Worm (Caenorhabditis elegans) whole organism, L4/young adult: ENCODE measurements around the gene T01G5.7.

Experiments used
- W03F9.2 ChIP-seq: fragments of 150-350 bp; optimal IDR thresholded peaks from 2 replicates; lab custom pipeline; 2014; ENCODE audit warnings: missing biosample characterization, missing genetic modification characterization
- dao-5 ChIP-seq: sonication (generic microtip); optimal IDR thresholded peaks from 2 replicates; lab custom pipeline; 2016; ENCODE audit warnings: missing genotype, missing genetic modification characterization, moderate library complexity, missing compliant biosample characterization
- him-1 ChIP-seq: sonication (generic microtip); optimal IDR thresholded peaks from 2 replicates; lab custom pipeline; 2016; ENCODE audit warnings: missing genotype, missing genetic modification reagents, missing genetic modification characterization, missing compliant biosample characterization

ce11 chrV:15143285-15143684 is 31.5 kb downstream of the T01G5.7 start, which contains the start of gene K08F9.1:
- no peak for TF ChIP-seq him-1 (tag; lab: Kevin White, UChicago)
- no peak for TF ChIP-seq dao-5 (tag; lab: Kevin White, UChicago)
- no peak for TF ChIP-seq W03F9.2 (tag; lab: Kevin White, UChicago)
